Worm (Caenorhabditis elegans): ENCODE measurements around the gene ceh-93.

- TF ChIP-seq ref-1 (GFP tag; conservative IDR thresholded peaks at IDR 0.05) (no peak), flt-1 (GFP tag; IDR thresholded peaks at IDR 0.05) (no peak), T22C8.4 (GFP tag; IDR thresholded peaks at IDR 0.05) (no peak), cog-1 (tag; optimal IDR thresholded peaks at IDR 0.05) (no peak), med-1 (GFP tag; optimal IDR thresholded peaks at IDR 0.05; ENCODE audit: insufficient read depth) (no peak), ztf-29 (GFP tag; IDR thresholded peaks at IDR 0.05) (no peak), ztf-23 (GFP tag; IDR thresholded peaks at IDR 0.05) (no peak), klf-2 (GFP tag; conservative IDR thresholded peaks at IDR 0.05) (no peak)
Observed at ce11 chrX:433029-433693, 44.6 kb upstream of the ceh-93 start.
